Fruit fly (Drosophila melanogaster): ENCODE measurements around the gene Idgf3.
A peak's percentile ranks its signal among the peaks of the same experiment; 100 is the strongest.

Gene Idgf3

DNA sequence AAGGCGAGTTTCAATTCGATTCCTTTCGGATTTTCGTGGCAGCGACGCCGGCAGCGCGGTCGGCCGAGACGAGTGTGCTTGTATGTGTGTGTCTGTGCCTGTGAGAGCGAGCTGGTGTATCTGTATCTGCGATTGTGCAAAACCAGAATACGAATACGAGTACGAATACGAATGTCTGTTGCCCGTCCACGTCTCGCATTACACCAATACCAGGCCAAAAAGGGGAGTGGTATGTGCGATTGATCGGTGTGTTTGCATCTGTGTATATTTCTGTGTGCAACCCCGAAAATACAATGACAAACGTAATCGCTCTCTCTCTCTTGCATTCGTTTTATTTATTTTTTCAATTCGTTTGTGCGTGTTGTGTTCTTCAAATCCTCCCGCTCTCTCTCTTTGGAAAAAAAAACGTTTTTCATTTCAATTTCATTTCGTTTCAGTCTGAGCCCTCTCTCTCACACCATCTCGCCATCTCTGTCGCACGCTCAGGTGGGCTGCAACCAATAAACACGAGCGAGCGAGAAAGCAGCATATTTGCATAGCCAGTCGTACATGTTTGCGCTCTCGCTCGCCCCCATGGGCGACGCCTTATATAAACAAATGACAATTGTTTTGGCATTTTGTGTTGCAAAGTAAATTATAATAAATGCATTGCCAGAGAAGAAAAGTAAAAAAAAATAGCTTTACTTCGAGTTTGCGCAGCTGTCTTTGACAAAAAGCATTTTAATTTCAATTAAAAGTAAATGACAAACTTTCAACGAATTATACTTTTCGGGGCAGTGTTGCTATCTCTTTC is 35.5 kb downstream of the Idgf3 start (continued):
- peak; percentile 50 for TF ChIP-seq Sp1 (GFP tag; optimal IDR thresholded peaks at IDR 0.05)
- peak; percentile 30 for TF ChIP-seq HLH106 (tag; optimal IDR thresholded peaks at IDR 0.05)
- no peak for TF ChIP-seq Rel (GFP tag; optimal IDR thresholded peaks at IDR 0.05)
- peak; percentile 17 for TF ChIP-seq Rel (tag; optimal IDR thresholded peaks at IDR 0.05)
- TF ChIP-seq jim (GFP tag; optimal IDR thresholded peaks at IDR 0.05) = peak; percentile 94
- TF ChIP-seq foxo (GFP tag; optimal IDR thresholded peaks at IDR 0.05) = peak in 1 of 2 experiments; percentile 54
- TF ChIP-seq woc (GFP tag; optimal IDR thresholded peaks at IDR 0.05) = no peak
- TF ChIP-seq CG32264 (GFP tag; optimal IDR thresholded peaks at IDR 0.05) = peak; percentile 56
- TF ChIP-seq Myc (optimal IDR thresholded peaks at IDR 0.05) = no peak
- peak; percentile 43 for TF ChIP-seq Mio (GFP tag; optimal IDR thresholded peaks at IDR 0.05)
- TF ChIP-seq lola (GFP tag; optimal IDR thresholded peaks at IDR 0.05) = no peak
- peak; percentile 75 for TF ChIP-seq Jra (GFP tag; optimal IDR thresholded peaks at IDR 0.05)
- no peak for TF ChIP-seq sv (GFP tag; optimal IDR thresholded peaks at IDR 0.05)
- TF ChIP-seq brk (GFP tag; optimal IDR thresholded peaks at IDR 0.05) = peak; percentile 57
- TF ChIP-seq CG9705 (GFP tag; optimal IDR thresholded peaks at IDR 0.05) = no peak
- peak; percentile 39 for TF ChIP-seq Vsx2 (GFP tag; optimal IDR thresholded peaks at IDR 0.05; ENCODE audit: partially characterized antibody)

DNA sequence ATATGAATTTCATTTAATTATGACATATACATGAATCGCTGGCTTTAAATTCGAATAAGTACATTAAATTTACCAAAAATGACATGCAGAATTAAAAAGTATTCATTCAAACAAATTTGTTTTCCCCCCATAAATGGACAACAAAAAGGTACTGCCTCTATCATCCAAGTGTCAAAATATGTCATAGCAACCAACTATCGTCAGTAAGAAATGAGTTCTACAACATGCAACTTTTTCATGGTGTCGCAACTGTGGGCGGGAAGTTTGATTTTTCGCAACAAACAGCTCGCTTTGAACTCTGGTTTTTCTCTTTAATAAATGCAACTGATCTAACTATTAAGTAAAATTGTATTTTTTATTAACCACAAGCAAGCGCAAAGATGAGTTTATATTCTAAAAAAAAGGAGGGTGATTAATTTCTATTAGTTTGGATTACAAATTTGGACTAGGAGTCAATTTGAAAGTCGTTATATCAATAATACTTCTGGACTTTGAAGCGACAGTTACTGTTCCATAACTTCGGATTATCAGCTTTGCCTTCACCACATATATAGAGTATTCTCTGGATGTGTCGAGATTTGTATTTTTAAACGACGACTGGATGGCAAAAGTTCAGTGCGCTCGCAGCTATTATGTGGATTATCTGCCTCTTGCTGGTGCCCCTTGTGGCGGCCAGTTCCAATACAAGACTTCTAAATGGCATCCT is 37.0 kb downstream of the Idgf3 start, which contains the start of gene Nepl8:
Gene Nepl8, plus strand, starts transcription at position 578 of the 706 bp plus-strand sequence.
- TF ChIP-seq dl (GFP tag; optimal IDR thresholded peaks at IDR 0.05; ENCODE audit: insufficient read depth in 1 of 2, partially characterized antibody in 2 of 2) (peak; percentile 84 to 91), Rel (GFP tag; optimal IDR thresholded peaks at IDR 0.05) (no peak), Rel (tag; optimal IDR thresholded peaks at IDR 0.05) (peak; percentile 91), Vsx2 (GFP tag; optimal IDR thresholded peaks at IDR 0.05; ENCODE audit: partially characterized antibody) (peak; percentile 96), jim (GFP tag; optimal IDR thresholded peaks at IDR 0.05) (no peak), Hnf4 (GFP tag; optimal IDR thresholded peaks at IDR 0.05) (no peak), HLH106 (tag; optimal IDR thresholded peaks at IDR 0.05) (peak; percentile 33), CG32264 (GFP tag; optimal IDR thresholded peaks at IDR 0.05) (no peak), sv (GFP tag; optimal IDR thresholded peaks at IDR 0.05) (peak; percentile 1), Dif (GFP tag; optimal IDR thresholded peaks at IDR 0.05; ENCODE audit: partially characterized antibody) (peak; percentile 100)

DNA sequence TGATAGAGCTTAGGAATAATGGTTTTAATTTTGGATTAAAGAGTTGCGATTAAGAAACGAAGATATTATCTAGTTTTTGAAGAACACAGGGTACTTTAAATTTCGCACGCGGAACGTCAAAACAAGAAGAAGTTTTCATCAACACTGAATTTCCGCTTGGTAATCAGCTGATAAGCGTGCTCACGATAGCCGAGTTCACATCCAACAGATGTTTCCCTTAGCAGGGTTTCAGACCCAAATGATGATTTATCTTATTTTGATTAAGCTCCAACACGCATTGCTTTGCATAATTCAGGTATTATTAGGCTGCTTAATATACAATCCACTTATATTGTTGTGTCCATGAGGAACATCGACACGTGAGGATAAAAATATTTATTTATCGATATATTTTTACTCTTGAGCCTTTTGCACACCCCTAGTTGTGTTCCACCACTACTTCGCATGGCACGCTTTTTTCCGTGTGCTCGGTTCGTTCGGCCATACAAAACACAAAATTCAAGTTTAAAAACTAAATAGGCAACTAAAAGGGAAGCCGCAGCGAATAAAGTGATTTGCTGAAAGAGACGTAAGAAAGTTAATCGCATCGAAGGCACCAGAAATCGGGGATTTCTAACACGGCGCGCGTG is 40.5 kb downstream of the Idgf3 start, which contains the start of gene Tpr2:
Gene Tpr2, plus strand, starts transcription at position 418 of the 629 bp plus-strand sequence.
- TF ChIP-seq sv (GFP tag; optimal IDR thresholded peaks at IDR 0.05) = peak; percentile 68
- no peak for TF ChIP-seq Myc (optimal IDR thresholded peaks at IDR 0.05)
- TF ChIP-seq brk (GFP tag; optimal IDR thresholded peaks at IDR 0.05) = peak; percentile 43
- peak; percentile 57 for TF ChIP-seq rgr (GFP tag; optimal IDR thresholded peaks at IDR 0.05)
- TF ChIP-seq GATAd (GFP tag; optimal IDR thresholded peaks at IDR 0.05) = no peak
- TF ChIP-seq dl (GFP tag; optimal IDR thresholded peaks at IDR 0.05; ENCODE audit: insufficient read depth in 1 of 2, partially characterized antibody in 2 of 2) = no peak
- TF ChIP-seq CG9705 (GFP tag; optimal IDR thresholded peaks at IDR 0.05) = no peak
- TF ChIP-seq N (GFP tag; optimal IDR thresholded peaks at IDR 0.05) = no peak
- TF ChIP-seq ey (GFP tag; optimal IDR thresholded peaks at IDR 0.05) = peak; percentile 48
- no peak for TF ChIP-seq lola (GFP tag; optimal IDR thresholded peaks at IDR 0.05)
- no peak for TF ChIP-seq sage (GFP tag; optimal IDR thresholded peaks at IDR 0.05)
- TF ChIP-seq fru (GFP tag; optimal IDR thresholded peaks at IDR 0.05) = peak; percentile 47
- no peak for TF ChIP-seq Hr78 (GFP tag; optimal IDR thresholded peaks at IDR 0.05)
- TF ChIP-seq Vsx2 (GFP tag; optimal IDR thresholded peaks at IDR 0.05; ENCODE audit: partially characterized antibody) = no peak
- TF ChIP-seq Dfd (GFP tag; optimal IDR thresholded peaks at IDR 0.05) = no peak
- TF ChIP-seq dmrt93B (GFP tag; optimal IDR thresholded peaks at IDR 0.05) = no peak
- no peak for TF ChIP-seq dsf (GFP tag; optimal IDR thresholded peaks at IDR 0.05; ENCODE audit: borderline replicate concordance)
- TF ChIP-seq Jra (GFP tag; optimal IDR thresholded peaks at IDR 0.05) = peak; percentile 40
- TF ChIP-seq OdsH (GFP tag; optimal IDR thresholded peaks at IDR 0.05) = peak; percentile 44
- TF ChIP-seq Rel (GFP tag; optimal IDR thresholded peaks at IDR 0.05) = no peak
- peak; percentile 95 for TF ChIP-seq Rel (tag; optimal IDR thresholded peaks at IDR 0.05)
- TF ChIP-seq pan (optimal IDR thresholded peaks at IDR 0.05) = peak; percentile 33
- no peak for TF ChIP-seq Hr83 (GFP tag; optimal IDR thresholded peaks at IDR 0.05; ENCODE audit: poor library complexity, severe bottlenecking)
- TF ChIP-seq Hnf4 (GFP tag; optimal IDR thresholded peaks at IDR 0.05) = peak; percentile 61
- TF ChIP-seq Dif (GFP tag; optimal IDR thresholded peaks at IDR 0.05; ENCODE audit: partially characterized antibody) = no peak
- TF ChIP-seq CrebA (GFP tag; optimal IDR thresholded peaks at IDR 0.05; ENCODE audit: borderline replicate concordance) = no peak
- TF ChIP-seq HLH106 (tag; optimal IDR thresholded peaks at IDR 0.05) = peak; percentile 41
- TF ChIP-seq br (GFP tag; optimal IDR thresholded peaks at IDR 0.05) = peak; percentile 54
- TF ChIP-seq usp (GFP tag; optimal IDR thresholded peaks at IDR 0.05) = no peak
- TF ChIP-seq tai (GFP tag; optimal IDR thresholded peaks at IDR 0.05) = peak; percentile 36
- no peak for TF ChIP-seq foxo (GFP tag; optimal IDR thresholded peaks at IDR 0.05)
- TF ChIP-seq h (GFP tag; optimal IDR thresholded peaks at IDR 0.05) = peak; percentile 84
- TF ChIP-seq woc (GFP tag; optimal IDR thresholded peaks at IDR 0.05) = peak; percentile 46
- no peak for TF ChIP-seq jim (GFP tag; optimal IDR thresholded peaks at IDR 0.05)
- peak; percentile 48 for TF ChIP-seq Sp1 (GFP tag; optimal IDR thresholded peaks at IDR 0.05)

All from whole organism, wandering third instar larva.